Worm (Caenorhabditis elegans) whole organism, midembryonic: ENCODE data around the gene M03D4.3.

Experiments used
- T22C8.4 ChIP-seq: fragments of 200-800 bp; sonication (Bioruptor generic); IDR thresholded peaks from 2 replicates; pipeline ENCODE4 v1.3.6; 2022; ENCODE audit warnings: missing genetic modification characterization, missing compliant biosample characterization
- flt-1 ChIP-seq: fragments of 200-800 bp; sonication (Bioruptor generic); IDR thresholded peaks from 2 replicates; pipeline ENCODE4 v1.3.6; 2022; ENCODE audit warnings: missing genetic modification characterization, missing compliant biosample characterization
- klf-2 ChIP-seq: fragments of 200-800 bp; sonication (Bioruptor generic); conservative IDR thresholded peaks from 2 replicates; pipeline ENCODE4 v1.3.6; 2022; ENCODE audit warnings: missing genetic modification reagents, missing genetic modification characterization, missing compliant biosample characterization
- med-1 ChIP-seq: sonication (generic microtip); optimal IDR thresholded peaks from 2 replicates; lab custom pipeline; 2017; ENCODE audit warnings: missing genetic modification characterization, mild to moderate bottlenecking, missing compliant biosample characterization, antibody characterized with exemption, missing genetic modification reagents; ENCODE audit not compliant: insufficient read depth
- ref-1 ChIP-seq: fragments of 200-800 bp; sonication (Bioruptor generic); conservative IDR thresholded peaks from 2 replicates; pipeline ENCODE4 v1.3.6; 2022; ENCODE audit warnings: missing genetic modification reagents, missing genetic modification characterization, missing compliant biosample characterization
- tab-1 ChIP-seq: fragments of 200-800 bp; sonication (Bioruptor generic); IDR thresholded peaks from 2 replicates; pipeline ENCODE4 v1.3.6; 2022; ENCODE audit warnings: missing genetic modification characterization, missing compliant biosample characterization
- ztf-23 ChIP-seq: fragments of 200-800 bp; sonication (Bioruptor generic); IDR thresholded peaks from 2 replicates; pipeline ENCODE4 v1.3.6; 2022; ENCODE audit warnings: missing genetic modification reagents, missing genetic modification characterization, missing compliant biosample characterization

DNA sequence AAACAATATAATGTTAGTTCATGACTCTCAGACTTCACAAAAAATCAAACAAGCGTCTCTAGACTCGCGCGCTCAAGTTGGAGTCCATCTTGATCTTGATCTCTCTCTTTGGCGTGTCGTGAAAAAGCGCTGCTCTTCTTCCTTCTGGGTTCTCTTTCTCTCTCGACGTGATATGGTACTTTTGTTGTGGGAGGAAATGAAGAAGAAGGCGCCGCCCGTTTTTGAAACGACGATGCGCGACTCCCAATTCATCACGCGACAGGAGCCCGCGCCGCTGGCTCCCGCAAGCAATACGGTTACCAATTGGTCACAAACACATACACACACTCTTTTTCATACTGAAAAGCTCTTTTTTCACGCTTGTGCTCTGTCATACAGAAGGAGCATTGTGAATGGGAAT lies 18.2 kb upstream of the M03D4.3 start:
- TF ChIP-seq klf-2 (GFP tag; lab: Robert Waterston, UW) (no peak), T22C8.4 (GFP tag; lab: Robert Waterston, UW) (no peak), tab-1 (GFP tag; lab: Robert Waterston, UW) (no peak), ztf-23 (GFP tag; lab: Robert Waterston, UW) (no peak), flt-1 (no peak), ref-1 (GFP tag; lab: Robert Waterston, UW) (no peak), med-1 (GFP tag; lab: Kevin White, UChicago) (no peak)
